Worm (Caenorhabditis elegans): ENCODE data around the gene F17C8.6.

F17C8.6 gene

ce11 chrIII:4745934-4746333, at the start of gene F17C8.6:
Gene F17C8.6, minus strand, starts transcription at chrIII:4746034.
- no peak for TF ChIP-seq B0035.1 (tag; optimal IDR thresholded peaks at IDR 0.05)
- TF ChIP-seq pbrm-1 (GFP tag; IDR thresholded peaks at IDR 0.05) = no peak
- TF ChIP-seq chd-7 (tag; optimal IDR thresholded peaks at IDR 0.05) = no peak
- no peak for TF ChIP-seq attf-6 (GFP tag; IDR thresholded peaks at IDR 0.05)
- no peak for TF ChIP-seq T26A5.8 (tag; optimal IDR thresholded peaks at IDR 0.05)
- no peak for TF ChIP-seq pha-4 (tag; optimal IDR thresholded peaks at IDR 0.05)
- no peak for TF ChIP-seq rcor-1 (GFP tag; IDR thresholded peaks at IDR 0.05)
- no peak for TF ChIP-seq F10E7.11 (tag; optimal IDR thresholded peaks at IDR 0.05)
- TF ChIP-seq hrde-1 (tag; optimal IDR thresholded peaks at IDR 0.05; ENCODE audit: borderline replicate concordance) = no peak
- TF ChIP-seq lsl-1 (GFP tag; optimal IDR thresholded peaks at IDR 0.05) = no peak
- TF ChIP-seq somi-1 (GFP tag; optimal IDR thresholded peaks at IDR 0.05) = no peak
- no peak for TF ChIP-seq ceh-79 (tag; optimal IDR thresholded peaks at IDR 0.05)
- no peak for TF ChIP-seq lin-26 (GFP tag; IDR thresholded peaks at IDR 0.05)
- no peak for TF ChIP-seq efl-1 (GFP tag; optimal IDR thresholded peaks at IDR 0.05)
- TF ChIP-seq D2030.7 (GFP tag; IDR thresholded peaks at IDR 0.05) = no peak

ce11 chrIII:4792560-4793136, 46.8 kb upstream of the F17C8.6 start, which contains the start of gene mip-1:
Gene mip-1, plus strand, starts transcription at chrIII:4793086.
- TF ChIP-seq snpc-1.3 (tag; optimal IDR thresholded peaks at IDR 0.05; ENCODE audit: insufficient read depth) (peak; percentile 19), lin-54 (GFP tag; optimal IDR thresholded peaks at IDR 0.05) (peak; percentile 84), him-1 (tag; optimal IDR thresholded peaks at IDR 0.05) (no peak), ekl-4 (GFP tag; IDR thresholded peaks at IDR 0.05) (no peak), rec-8 (tag; optimal IDR thresholded peaks at IDR 0.05) (no peak), cebp-2 (GFP tag; IDR thresholded peaks at IDR 0.05) (no peak), let-526 (GFP tag; IDR thresholded peaks at IDR 0.05) (no peak), mes-4 (tag; optimal IDR thresholded peaks at IDR 0.05) (no peak), F22D6.2 (tag; optimal IDR thresholded peaks at IDR 0.05) (no peak), tbx-9 (tag; optimal IDR thresholded peaks at IDR 0.05; ENCODE audit: borderline replicate concordance) (no peak), madf-3 (GFP tag; IDR thresholded peaks at IDR 0.05) (no peak), ccch-3 (GFP tag; optimal IDR thresholded peaks at IDR 0.05) (no peak), snpc-3.4 (tag; optimal IDR thresholded peaks at IDR 0.05) (peak; percentile 65), nhr-80 (tag; optimal IDR thresholded peaks at IDR 0.05) (no peak), K11D2.4 (GFP tag; IDR thresholded peaks at IDR 0.05) (no peak), D2030.7 (GFP tag; IDR thresholded peaks at IDR 0.05) (peak; percentile 46), F49E8.2 (tag; optimal IDR thresholded peaks at IDR 0.05; ENCODE audit: insufficient read depth) (peak; percentile 51), F10E7.11 (tag; optimal IDR thresholded peaks at IDR 0.05) (no peak), ztf-6 (GFP tag; IDR thresholded peaks at IDR 0.05) (no peak), pha-4 (tag; optimal IDR thresholded peaks at IDR 0.05) (no peak), aptf-3 (GFP tag; IDR thresholded peaks at IDR 0.05) (no peak), hsf-1 (GFP tag; IDR thresholded peaks at IDR 0.05) (no peak), ceh-100 (GFP tag; IDR thresholded peaks at IDR 0.05) (no peak), F33H1.4 (GFP tag; IDR thresholded peaks at IDR 0.05) (peak; percentile 77), ceh-79 (tag; optimal IDR thresholded peaks at IDR 0.05) (no peak), ztf-25 (GFP tag; IDR thresholded peaks at IDR 0.05) (no peak), lin-40 (tag; optimal IDR thresholded peaks at IDR 0.05) (no peak), hlh-12 (tag; optimal IDR thresholded peaks at IDR 0.05) (no peak), ceh-91 (GFP tag; IDR thresholded peaks at IDR 0.05) (peak; percentile 59), ceh-40 (GFP tag; IDR thresholded peaks at IDR 0.05) (no peak), Y79H2A.3 (GFP tag; conservative IDR thresholded peaks at IDR 0.05) (no peak), sdz-38 (tag; optimal IDR thresholded peaks at IDR 0.05) (no peak), dox-1 (GFP tag; IDR thresholded peaks at IDR 0.05) (no peak), B0035.1 (tag; optimal IDR thresholded peaks at IDR 0.05) (no peak), attf-3 (GFP tag; conservative IDR thresholded peaks at IDR 0.05) (no peak), B0019.2 (GFP tag; conservative IDR thresholded peaks at IDR 0.05) (no peak), hmg-20 (GFP tag; IDR thresholded peaks at IDR 0.05) (no peak)
